Fruit fly (Drosophila melanogaster) whole organism, embryonic: Measurements from ENCODE around the gene gpp.

Experiments used
- Atf6 ChIP-seq: fragments of 200-800 bp; sonication (Bioruptor generic); IDR thresholded peaks from 2 replicates; pipeline ENCODE4 v1.3.6; 2022; ENCODE audit warnings: missing biosample characterization, missing genetic modification characterization
- BtbVII ChIP-seq: fragments of 200-800 bp; sonication (Bioruptor generic); optimal IDR thresholded peaks from 3 replicates; lab custom pipeline; 2017; ENCODE audit warnings: missing biosample characterization, mild to moderate bottlenecking, missing genetic modification characterization
- CG10274 ChIP-seq: fragments of 200-800 bp; sonication (Bioruptor generic); optimal IDR thresholded peaks from 3 replicates; lab custom pipeline; 2017; ENCODE audit warnings: missing biosample characterization, mild to moderate bottlenecking, missing genetic modification characterization
- CG10431 ChIP-seq: fragments of 200-800 bp; sonication (Bioruptor generic); optimal IDR thresholded peaks from 3 replicates; lab custom pipeline; 2018; ENCODE audit warnings: missing biosample characterization, mild to moderate bottlenecking, missing genetic modification characterization
- CG10565 ChIP-seq: fragments of 200-800 bp; sonication (Bioruptor generic); optimal IDR thresholded peaks from 3 replicates; lab custom pipeline; 2016; ENCODE audit warnings: missing biosample characterization, mild to moderate bottlenecking, missing genetic modification characterization
- CG11504 ChIP-seq: fragments of 200-800 bp; sonication (Bioruptor generic); optimal IDR thresholded peaks from 3 replicates; lab custom pipeline; 2019; ENCODE audit warnings: missing biosample characterization, mild to moderate bottlenecking, missing genetic modification characterization, moderate library complexity
- CG12219 ChIP-seq: fragments of 200-800 bp; sonication (Bioruptor generic); optimal IDR thresholded peaks from 3 replicates; lab custom pipeline; 2018; ENCODE audit warnings: missing biosample characterization, mild to moderate bottlenecking, missing genetic modification characterization
- CG12391 ChIP-seq: fragments of 200-800 bp; sonication (Bioruptor generic); optimal IDR thresholded peaks from 3 replicates; lab custom pipeline; 2018; ENCODE audit warnings: missing biosample characterization, mild to moderate bottlenecking, missing genetic modification characterization, moderate library complexity
- CG12744 ChIP-seq: fragments of 200-800 bp; sonication (Bioruptor generic); optimal IDR thresholded peaks from 2 replicates; lab custom pipeline; 2016; ENCODE audit warnings: missing biosample characterization, missing genetic modification characterization
- CG13424 ChIP-seq: fragments of 200-800 bp; sonication (Bioruptor generic); optimal IDR thresholded peaks from 2 replicates; lab custom pipeline; 2019; ENCODE audit warnings: missing biosample characterization, mild to moderate bottlenecking, missing genetic modification characterization, moderate library complexity
- CG14441 ChIP-seq: fragments of 200-800 bp; sonication (Bioruptor generic); IDR thresholded peaks from 2 replicates; pipeline ENCODE4 v1.3.6; 2022; ENCODE audit warnings: missing biosample characterization, missing genetic modification characterization
- CG15696 ChIP-seq: fragments of 200-800 bp; sonication (Bioruptor generic); optimal IDR thresholded peaks from 2 replicates; lab custom pipeline; 2019; ENCODE audit warnings: missing biosample characterization, mild to moderate bottlenecking, missing genetic modification characterization, moderate library complexity
- CG1647 ChIP-seq: fragments of 200-800 bp; sonication (Bioruptor generic); optimal IDR thresholded peaks from 3 replicates; lab custom pipeline; 2016; ENCODE audit warnings: missing biosample characterization, missing genetic modification characterization
- CG16813 ChIP-seq: fragments of 200-800 bp; sonication (Bioruptor generic); IDR thresholded peaks from 3 replicates; pipeline ENCODE4 v1.3.6; 2022; ENCODE audit warnings: missing biosample characterization, missing genetic modification characterization; ENCODE audit not compliant: partially characterized antibody
- CG17361 ChIP-seq: fragments of 200-800 bp; sonication (Bioruptor generic); IDR thresholded peaks from 3 replicates; pipeline ENCODE4 v1.3.6; 2022; ENCODE audit warnings: missing biosample characterization, missing genetic modification characterization
- CG18262 ChIP-seq: fragments of 200-800 bp; optimal IDR thresholded peaks from 3 replicates; lab custom pipeline; 2019; ENCODE audit warnings: missing biosample characterization, mild to moderate bottlenecking, missing genetic modification characterization, moderate library complexity
- CG30403 ChIP-seq: fragments of 200-800 bp; sonication (Bioruptor generic); optimal IDR thresholded peaks from 3 replicates; lab custom pipeline; 2016; ENCODE audit warnings: missing biosample characterization, missing genetic modification characterization
- CG3163 ChIP-seq: fragments of 200-800 bp; sonication (Bioruptor generic); optimal IDR thresholded peaks from 3 replicates; lab custom pipeline; 2016; ENCODE audit warnings: missing biosample characterization, missing genetic modification characterization
- CG33557 ChIP-seq: fragments of 200-800 bp; sonication (Bioruptor generic); optimal IDR thresholded peaks from 2 replicates; lab custom pipeline; 2019; ENCODE audit warnings: missing biosample characterization, mild to moderate bottlenecking, missing genetic modification characterization, moderate library complexity
- CG3838 ChIP-seq: fragments of 200-800 bp; sonication (Bioruptor generic); optimal IDR thresholded peaks from 3 replicates; lab custom pipeline; 2016; ENCODE audit warnings: missing biosample characterization, missing genetic modification characterization
- CG6689 ChIP-seq: fragments of 200-800 bp; sonication (Bioruptor generic); IDR thresholded peaks from 2 replicates; pipeline ENCODE4 v1.3.6; 2022; ENCODE audit warnings: missing biosample characterization, missing genetic modification characterization
- CG8281 ChIP-seq: fragments of 200-800 bp; sonication (Bioruptor generic); optimal IDR thresholded peaks from 2 replicates; lab custom pipeline; 2018; ENCODE audit warnings: missing biosample characterization, mild to moderate bottlenecking, missing genetic modification characterization, moderate library complexity
- CG8765 ChIP-seq: fragments of 200-800 bp; sonication (Bioruptor generic); IDR thresholded peaks from 2 replicates; pipeline ENCODE4 v1.3.6; 2022; ENCODE audit warnings: missing biosample characterization, missing genetic modification characterization
- CG9437 ChIP-seq: fragments of 200-800 bp; sonication (Bioruptor generic); optimal IDR thresholded peaks from 2 replicates; lab custom pipeline; 2018; ENCODE audit warnings: missing biosample characterization, mild to moderate bottlenecking, missing genetic modification characterization
- Camta ChIP-seq: fragments of 200-800 bp; sonication (Bioruptor generic); optimal IDR thresholded peaks from 2 replicates; lab custom pipeline; 2016; ENCODE audit warnings: missing biosample characterization, missing genetic modification characterization
- Dbx ChIP-seq: fragments of 200-800 bp; sonication (Bioruptor generic); IDR thresholded peaks from 3 replicates; pipeline ENCODE4 v1.3.6; 2022; ENCODE audit warnings: missing biosample characterization, missing genetic modification characterization
- ERR ChIP-seq: fragments of 200-800 bp; sonication (Bioruptor generic); optimal IDR thresholded peaks from 2 replicates; lab custom pipeline; 2016; ENCODE audit warnings: missing biosample characterization, missing genetic modification characterization
- Fer2 ChIP-seq: fragments of 200-800 bp; sonication (Bioruptor generic); optimal IDR thresholded peaks from 2 replicates; lab custom pipeline; 2018; ENCODE audit warnings: missing biosample characterization, mild to moderate bottlenecking, missing genetic modification characterization, moderate library complexity
- H15 ChIP-seq: fragments of 200-800 bp; sonication (Bioruptor generic); IDR thresholded peaks from 3 replicates; pipeline ENCODE4 v1.3.6; 2022; ENCODE audit warnings: missing biosample characterization, missing genetic modification characterization
- HLH3B ChIP-seq: fragments of 200-800 bp; sonication (Bioruptor generic); IDR thresholded peaks from 2 replicates; pipeline ENCODE4 v1.3.6; 2022; ENCODE audit warnings: missing biosample characterization, missing genetic modification characterization
- HLH54F ChIP-seq: fragments of 200-800 bp; sonication (Bioruptor generic); optimal IDR thresholded peaks from 3 replicates; lab custom pipeline; 2016; ENCODE audit warnings: missing biosample characterization, missing genetic modification characterization
- Kr ChIP-seq: fragments of 200-800 bp; sonication (Bioruptor generic); optimal IDR thresholded peaks from 2 replicates; lab custom pipeline; 2017; ENCODE audit warnings: missing biosample characterization, mild to moderate bottlenecking, missing genetic modification characterization
- Lhr ChIP-seq: fragments of 200-800 bp; sonication (Bioruptor generic); optimal IDR thresholded peaks from 3 replicates; lab custom pipeline; 2017; ENCODE audit warnings: mild to moderate bottlenecking, missing biosample characterization, missing genetic modification reagents, missing genetic modification characterization
- Myb ChIP-seq: fragments of 200-800 bp; sonication (Bioruptor generic); optimal IDR thresholded peaks from 2 replicates; lab custom pipeline; 2016; ENCODE audit warnings: missing biosample characterization, missing genetic modification characterization
- NC2α ChIP-seq: fragments of 200-800 bp; sonication (Bioruptor generic); optimal IDR thresholded peaks from 2 replicates; lab custom pipeline; 2016; ENCODE audit warnings: missing biosample characterization, missing genetic modification characterization
- az2 ChIP-seq: fragments of 200-800 bp; sonication (Bioruptor generic); optimal IDR thresholded peaks from 3 replicates; lab custom pipeline; 2016; ENCODE audit warnings: missing biosample characterization, missing genetic modification characterization
- corto ChIP-seq: fragments of 200-800 bp; sonication (Bioruptor generic); optimal IDR thresholded peaks from 2 replicates; lab custom pipeline; 2016; ENCODE audit warnings: missing biosample characterization, mild to moderate bottlenecking, missing genetic modification characterization, moderate library complexity
- gfzf ChIP-seq: fragments of 200-800 bp; sonication (Bioruptor generic); optimal IDR thresholded peaks from 2 replicates; lab custom pipeline; 2016; ENCODE audit warnings: missing biosample characterization, mild to moderate bottlenecking, missing genetic modification characterization, moderate library complexity
- grau ChIP-seq: fragments of 200-800 bp; optimal IDR thresholded peaks from 3 replicates; lab custom pipeline; 2019; ENCODE audit warnings: missing biosample characterization, mild to moderate bottlenecking, missing genetic modification characterization, moderate library complexity
- hb ChIP-seq: fragments of 200-800 bp; sonication (Bioruptor generic); IDR thresholded peaks from 3 replicates; pipeline ENCODE4 v1.3.6; 2022; ENCODE audit warnings: missing biosample characterization, missing genetic modification characterization; ENCODE audit not compliant: partially characterized antibody
- hth ChIP-seq: fragments of >200 bp; optimal IDR thresholded peaks from 2 replicates; lab custom pipeline; 2017; ENCODE audit warnings: inconsistent platforms
- lilli ChIP-seq: fragments of 200-800 bp; sonication (Bioruptor generic); optimal IDR thresholded peaks from 3 replicates; lab custom pipeline; 2016; ENCODE audit warnings: missing biosample characterization, missing genetic modification characterization
- lola ChIP-seq, 3 experiments: fragments of >200 bp in 2 of 3; fragments of 200-800 bp in 1 of 3; sonication (Bioruptor generic) in 1 of 3; optimal IDR thresholded peaks; 2 replicates each; lab custom pipeline; 2017 to 2019; ENCODE audit warnings: missing biosample characterization in 3 of 3, missing genetic modification characterization in 3 of 3, mild to moderate bottlenecking in 1 of 3, moderate library complexity in 1 of 3
- ro ChIP-seq: fragments of 200-800 bp; sonication (Bioruptor generic); IDR thresholded peaks from 2 replicates; pipeline ENCODE4 v1.3.6; 2022; ENCODE audit warnings: missing biosample characterization, missing genetic modification characterization
- scrt ChIP-seq: fragments of 200-800 bp; sonication (Bioruptor generic); optimal IDR thresholded peaks from 2 replicates; lab custom pipeline; 2018; ENCODE audit warnings: missing biosample characterization, mild to moderate bottlenecking, missing genetic modification characterization, moderate library complexity
- slou ChIP-seq: fragments of 200-800 bp; sonication (Bioruptor generic); optimal IDR thresholded peaks from 3 replicates; lab custom pipeline; 2016; ENCODE audit warnings: missing biosample characterization, missing genetic modification characterization
- sqz ChIP-seq: fragments of 200-800 bp; sonication (Bioruptor generic); optimal IDR thresholded peaks from 3 replicates; lab custom pipeline; 2018; ENCODE audit warnings: missing biosample characterization, mild to moderate bottlenecking, missing genetic modification characterization
- toy ChIP-seq: fragments of 200-800 bp; sonication (Bioruptor generic); IDR thresholded peaks from 2 replicates; pipeline ENCODE4 v1.3.6; 2022; ENCODE audit warnings: missing biosample characterization, missing genetic modification characterization
- twi ChIP-seq: fragments of 200-800 bp; optimal IDR thresholded peaks from 2 replicates; lab custom pipeline; 2019; ENCODE audit warnings: missing biosample characterization, mild to moderate bottlenecking, missing genetic modification characterization, moderate library complexity
- zfh1 ChIP-seq: fragments of 200-800 bp; sonication (Bioruptor generic); IDR thresholded peaks from 3 replicates; pipeline ENCODE4 v1.3.6; 2022; ENCODE audit warnings: missing biosample characterization, missing genetic modification characterization

The gpp gene

DNA sequence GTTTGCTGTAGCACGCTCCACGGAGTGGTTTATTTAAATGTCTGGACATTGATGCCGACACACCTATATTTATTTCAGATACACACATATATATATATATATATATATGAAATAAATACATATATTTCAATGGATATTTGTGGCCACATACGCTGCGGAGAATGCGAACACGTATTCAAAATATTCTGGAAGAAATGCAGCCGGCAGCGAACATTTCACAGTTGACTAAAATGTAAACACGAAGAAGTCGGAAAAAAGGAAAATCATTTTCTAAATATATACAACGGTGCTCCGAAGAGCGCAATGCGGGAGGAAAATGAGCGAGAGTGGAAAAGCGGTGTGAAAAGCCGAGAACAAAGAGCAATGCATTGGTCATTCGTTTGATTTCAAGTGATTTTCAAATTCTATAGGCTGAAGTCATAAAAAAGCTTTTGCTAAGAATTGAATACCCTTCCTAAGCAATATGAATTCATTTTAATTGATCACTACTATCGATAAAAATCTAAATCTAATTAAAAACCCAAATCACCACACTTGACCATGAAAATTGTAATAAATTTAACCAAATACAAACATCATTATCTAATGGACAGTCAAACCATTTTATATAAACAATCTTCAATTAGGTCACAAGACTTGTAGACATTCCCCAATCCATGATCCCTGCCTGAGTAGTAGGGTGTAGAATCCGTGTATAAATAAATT, 61.1 kb downstream of the gpp start (continued):
- peak; percentile 53 for TF ChIP-seq CG33557 (GFP tag; lab: Kevin White, UChicago)
- TF ChIP-seq CG13424 (tag; lab: Kevin White, UChicago), result peak; percentile 85
- TF ChIP-seq Atf6, result peak; percentile 42; the same call in 1 of the 2 replicates
- TF ChIP-seq Dbx (GFP tag; lab: Robert Waterston, UW), result no peak
- no peak for TF ChIP-seq zfh1 (GFP tag; lab: Robert Waterston, UW)
- TF ChIP-seq Myb, result peak; percentile 3
- peak; percentile 31; the same call in 1 of the 3 replicates for TF ChIP-seq CG17361 (GFP tag; lab: Robert Waterston, UW)
- TF ChIP-seq CG18262 (tag; lab: Kevin White, UChicago), result peak; percentile 13
- no peak for TF ChIP-seq corto
- TF ChIP-seq CG3163 (GFP tag; lab: Kevin White, UChicago), result no peak
- no peak for TF ChIP-seq ro (GFP tag; lab: Robert Waterston, UW)
- no peak for TF ChIP-seq BtbVII (GFP tag; lab: Kevin White, UChicago)
- peak; percentile 34 for TF ChIP-seq Lhr (GFP tag; lab: Kevin White, UChicago)
- TF ChIP-seq ERR (GFP tag; lab: Kevin White, UChicago), result no peak
- no peak for TF ChIP-seq CG16813
- no peak for TF ChIP-seq CG3838 (GFP tag; lab: Kevin White, UChicago)
- TF ChIP-seq scrt (GFP tag; lab: Kevin White, UChicago), result peak; percentile 15
- peak; percentile 82 for TF ChIP-seq grau
- peak; percentile 52 for TF ChIP-seq twi
- TF ChIP-seq NC2α (GFP tag; lab: Kevin White, UChicago), result no peak
- TF ChIP-seq CG14441 (GFP tag; lab: Robert Waterston, UW), result no peak
- peak; percentile 67 for TF ChIP-seq CG12219 (GFP tag; lab: Kevin White, UChicago)
- TF ChIP-seq CG10431, result peak; percentile 36
- no peak for TF ChIP-seq H15 (GFP tag; lab: Robert Waterston, UW)
- TF ChIP-seq CG6689 (GFP tag; lab: Robert Waterston, UW), result no peak
- no peak for TF ChIP-seq CG10565 (GFP tag; lab: Kevin White, UChicago)
- peak; percentile 35 for TF ChIP-seq CG8281 (tag; lab: Kevin White, UChicago)
- no peak for TF ChIP-seq CG1647 (GFP tag; lab: Kevin White, UChicago)
- no peak for TF ChIP-seq CG11504 (tag; lab: Kevin White, UChicago)
- TF ChIP-seq slou (GFP tag; lab: Kevin White, UChicago), result no peak
- no peak for TF ChIP-seq gfzf
- no peak for TF ChIP-seq sqz (GFP tag; lab: Kevin White, UChicago)
- peak in 1 of 3 experiments; percentile 73 for TF ChIP-seq lola (GFP tag; optimal IDR thresholded peaks at IDR 0.05; lab: Kevin White, UChicago)
- TF ChIP-seq toy (GFP tag; lab: Robert Waterston, UW), result no peak
- no peak for TF ChIP-seq Kr
- TF ChIP-seq CG8765 (GFP tag; lab: Robert Waterston, UW), result no peak
- TF ChIP-seq CG12391 (tag; lab: Kevin White, UChicago), result peak; percentile 76
- peak; percentile 14 for TF ChIP-seq Fer2 (tag; lab: Kevin White, UChicago)
- no peak for TF ChIP-seq CG10274 (GFP tag; lab: Kevin White, UChicago)
- peak; percentile 56 for TF ChIP-seq CG9437 (GFP tag; lab: Kevin White, UChicago)
- TF ChIP-seq Camta (GFP tag; lab: Kevin White, UChicago), result no peak
- TF ChIP-seq az2 (GFP tag; lab: Kevin White, UChicago), result peak; percentile 44
- TF ChIP-seq HLH54F (GFP tag; lab: Kevin White, UChicago), result peak; percentile 19
- peak; percentile 64 for TF ChIP-seq CG30403 (GFP tag; lab: Kevin White, UChicago)
- TF ChIP-seq HLH3B (GFP tag; lab: Robert Waterston, UW), result no peak
- TF ChIP-seq CG12744, result no peak
- no peak for TF ChIP-seq hb (GFP tag; lab: Robert Waterston, UW)
- TF ChIP-seq lilli (GFP tag; lab: Kevin White, UChicago), result peak; percentile 41
- no peak for TF ChIP-seq CG15696 (tag; lab: Kevin White, UChicago)
- TF ChIP-seq hth (lab: Kevin White, UChicago), result no peak
